Worm (Caenorhabditis elegans) whole organism, L3 larva: ENCODE data around the gene C40H1.3.

Source experiments
- ZK546.5 ChIP-seq: sonication (generic microtip); optimal IDR thresholded peaks from 2 replicates; lab custom pipeline; 2017; ENCODE audit warnings: missing biosample characterization, missing genetic modification characterization
- ceh-28 ChIP-seq: fragments of 150-350 bp; optimal IDR thresholded peaks from 2 replicates; lab custom pipeline; 2014; ENCODE audit warnings: missing biosample characterization, missing genetic modification reagents, missing genetic modification characterization
- egl-27 ChIP-seq: sonication (generic microtip); optimal IDR thresholded peaks from 4 replicates; lab custom pipeline; 2017; ENCODE audit warnings: missing biosample characterization, missing genetic modification reagents, missing genetic modification characterization
- elt-3 ChIP-seq, 3 experiments: fragments of 150-350 bp in 1 of 3; sonication (generic microtip) in 2 of 3; optimal IDR thresholded peaks; 2 replicates in 2 of 3; 4 replicates in 1 of 3; lab custom pipeline; 2014 to 2017; ENCODE audit warnings: missing biosample characterization in 3 of 3, missing genetic modification characterization in 3 of 3
- mml-1 ChIP-seq: fragments of 150-350 bp; sonication (generic microtip); optimal IDR thresholded peaks from 3 replicates; lab custom pipeline; 2014; ENCODE audit warnings: missing biosample characterization, missing genetic modification characterization
- nfya-1 ChIP-seq: sonication (generic microtip); optimal IDR thresholded peaks from 2 replicates; lab custom pipeline; 2017; ENCODE audit warnings: missing genetic modification characterization, mild to moderate bottlenecking, missing compliant biosample characterization, antibody characterized with exemption, moderate library complexity; ENCODE audit not compliant: insufficient read depth
- nhr-28 ChIP-seq: fragments of 150-350 bp; optimal IDR thresholded peaks from 2 replicates; lab custom pipeline; 2014; ENCODE audit warnings: missing biosample characterization, missing genetic modification characterization
- nhr-76 ChIP-seq: fragments of 150-350 bp; sonication (generic microtip); optimal IDR thresholded peaks from 5 replicates; lab custom pipeline; 2014; ENCODE audit warnings: missing biosample characterization, missing genetic modification characterization
- snpc-4 ChIP-seq: fragments of 150-350 bp; optimal IDR thresholded peaks from 2 replicates; lab custom pipeline; 2014; ENCODE audit warnings: missing biosample characterization, missing genetic modification characterization
- unc-62 ChIP-seq: fragments of 150-350 bp; sonication (generic microtip); optimal IDR thresholded peaks from 4 replicates; lab custom pipeline; 2014; ENCODE audit warnings: missing biosample characterization, missing genetic modification reagents, missing genetic modification characterization

DNA sequence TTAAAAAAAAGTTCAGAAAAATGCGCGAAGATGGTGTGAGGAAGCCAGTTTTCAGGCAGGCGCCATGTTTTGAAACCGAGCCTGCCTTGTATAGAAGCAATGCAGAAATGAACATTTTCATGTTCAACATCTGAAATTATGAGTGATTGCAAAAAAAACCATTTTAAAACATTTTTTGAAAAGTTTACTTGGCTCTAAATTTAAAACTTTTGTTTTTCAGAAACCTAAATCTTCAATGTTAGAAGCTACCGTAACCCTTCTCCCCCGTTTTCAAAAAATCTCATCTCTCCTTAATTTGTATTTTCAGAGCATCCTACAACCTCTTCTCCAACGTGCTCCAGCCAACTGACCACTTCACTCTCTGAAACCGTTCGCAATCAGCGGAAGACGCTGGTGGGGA, 47.7 kb downstream of the C40H1.3 start, which contains the start of gene fozi-1:
- TF ChIP-seq elt-3 (tag; optimal IDR thresholded peaks at IDR 0.05; lab: Kevin White, UChicago): no peak
- TF ChIP-seq unc-62 (GFP tag; lab: Kevin White, UChicago): no peak
- no peak for TF ChIP-seq snpc-4
- no peak for TF ChIP-seq egl-27 (tag; lab: Kevin White, UChicago)
- no peak for TF ChIP-seq ZK546.5 (tag; lab: Kevin White, UChicago)
- no peak for TF ChIP-seq mml-1 (tag; lab: Kevin White, UChicago)
- no peak for TF ChIP-seq nfya-1
- no peak for TF ChIP-seq nhr-76 (tag; lab: Kevin White, UChicago)
- TF ChIP-seq nhr-28: no peak
- TF ChIP-seq ceh-28 (tag; lab: Kevin White, UChicago): no peak
